Worm (Caenorhabditis elegans) whole organism, midembryonic: Measurements from ENCODE around the gene pcdr-1.

Experiments
- T22C8.4 ChIP-seq: fragments of 200-800 bp; sonication (Bioruptor generic); IDR thresholded peaks from 2 replicates; pipeline ENCODE4 v1.3.6; 2022; ENCODE audit warnings: missing genetic modification characterization, missing compliant biosample characterization
- cog-1 ChIP-seq: sonication (generic microtip); optimal IDR thresholded peaks from 2 replicates; lab custom pipeline; 2016; ENCODE audit warnings: missing genetic modification characterization, missing compliant biosample characterization
- flt-1 ChIP-seq: fragments of 200-800 bp; sonication (Bioruptor generic); IDR thresholded peaks from 2 replicates; pipeline ENCODE4 v1.3.6; 2022; ENCODE audit warnings: missing genetic modification characterization, missing compliant biosample characterization
- klf-2 ChIP-seq: fragments of 200-800 bp; sonication (Bioruptor generic); conservative IDR thresholded peaks from 2 replicates; pipeline ENCODE4 v1.3.6; 2022; ENCODE audit warnings: missing genetic modification reagents, missing genetic modification characterization, missing compliant biosample characterization
- med-1 ChIP-seq: sonication (generic microtip); optimal IDR thresholded peaks from 2 replicates; lab custom pipeline; 2017; ENCODE audit warnings: missing genetic modification characterization, mild to moderate bottlenecking, missing compliant biosample characterization, antibody characterized with exemption, missing genetic modification reagents; ENCODE audit not compliant: insufficient read depth
- ref-1 ChIP-seq: fragments of 200-800 bp; sonication (Bioruptor generic); conservative IDR thresholded peaks from 2 replicates; pipeline ENCODE4 v1.3.6; 2022; ENCODE audit warnings: missing genetic modification reagents, missing genetic modification characterization, missing compliant biosample characterization
- tab-1 ChIP-seq: fragments of 200-800 bp; sonication (Bioruptor generic); IDR thresholded peaks from 2 replicates; pipeline ENCODE4 v1.3.6; 2022; ENCODE audit warnings: missing genetic modification characterization, missing compliant biosample characterization
- ztf-23 ChIP-seq: fragments of 200-800 bp; sonication (Bioruptor generic); IDR thresholded peaks from 2 replicates; pipeline ENCODE4 v1.3.6; 2022; ENCODE audit warnings: missing genetic modification reagents, missing genetic modification characterization, missing compliant biosample characterization
- ztf-29 ChIP-seq: fragments of 200-800 bp; sonication (Bioruptor generic); IDR thresholded peaks from 2 replicates; pipeline ENCODE4 v1.3.6; 2022; ENCODE audit warnings: missing genetic modification reagents, missing genetic modification characterization, missing compliant biosample characterization

Gene pcdr-1

DNA sequence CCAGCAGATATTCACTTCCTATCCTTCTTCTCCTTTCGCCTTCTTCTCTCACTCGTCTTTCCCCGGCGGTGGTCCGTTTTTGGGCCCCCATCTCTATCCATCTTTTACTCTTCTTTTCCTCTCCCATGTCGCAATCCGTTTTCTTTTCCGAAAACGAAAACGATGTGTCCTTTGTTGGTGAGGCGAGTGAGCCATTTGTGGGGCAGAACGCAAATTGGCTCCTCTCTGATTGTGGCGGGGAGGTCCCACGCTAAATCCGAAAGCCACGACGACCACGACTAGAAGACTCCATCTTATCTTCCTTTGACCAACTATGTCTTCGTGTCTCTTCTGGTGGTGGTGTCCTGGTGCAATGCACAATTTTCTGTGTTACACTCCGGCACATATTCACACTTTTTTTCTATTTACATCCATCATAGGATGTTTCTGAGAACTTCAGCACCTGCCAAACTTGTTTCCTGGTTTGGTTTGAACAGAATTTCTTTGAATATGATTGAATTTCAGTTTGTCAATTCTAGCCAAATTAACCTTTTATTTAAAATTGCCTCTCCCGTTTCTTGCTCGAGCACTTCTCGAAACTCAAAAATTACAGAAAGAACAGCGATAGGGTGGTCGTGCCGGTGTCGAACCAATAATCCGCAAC lies at the start of gene pcdr-1:
TSS of gene pcdr-1 (plus strand) at position 593 of the 643 bp plus-strand sequence.
- no peak for TF ChIP-seq flt-1 (GFP tag; lab: Robert Waterston, UW)
- no peak for TF ChIP-seq T22C8.4 (GFP tag; lab: Robert Waterston, UW)
- TF ChIP-seq med-1, result no peak
- no peak for TF ChIP-seq cog-1 (tag; lab: Kevin White, UChicago)
- no peak for TF ChIP-seq ztf-23
- no peak for TF ChIP-seq ztf-29 (GFP tag; lab: Robert Waterston, UW)
- no peak for TF ChIP-seq tab-1 (GFP tag; lab: Robert Waterston, UW)
- no peak for TF ChIP-seq klf-2 (GFP tag; lab: Robert Waterston, UW)
- TF ChIP-seq ref-1 (GFP tag; lab: Robert Waterston, UW), result no peak

DNA sequence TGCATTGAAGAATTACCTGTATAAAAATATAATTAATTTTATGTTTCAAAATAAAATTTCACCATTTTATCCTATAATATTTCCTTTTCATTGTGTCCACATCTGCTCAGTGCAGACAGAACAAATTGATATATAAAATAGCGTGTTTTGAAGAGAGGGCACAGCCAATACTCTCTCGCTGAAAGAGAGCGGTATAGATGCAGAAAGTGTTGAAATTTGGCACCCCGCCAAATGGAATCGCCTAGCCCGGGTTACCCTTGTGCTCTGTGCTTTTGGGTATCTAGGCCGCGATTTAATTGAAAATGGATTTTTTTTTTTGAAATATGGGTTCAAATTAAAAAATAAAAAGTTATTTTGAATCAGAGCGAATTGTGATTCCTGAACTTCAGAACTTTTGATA lies 49.4 kb upstream of the pcdr-1 start:
- TF ChIP-seq cog-1 (tag; lab: Kevin White, UChicago), result no peak

DNA sequence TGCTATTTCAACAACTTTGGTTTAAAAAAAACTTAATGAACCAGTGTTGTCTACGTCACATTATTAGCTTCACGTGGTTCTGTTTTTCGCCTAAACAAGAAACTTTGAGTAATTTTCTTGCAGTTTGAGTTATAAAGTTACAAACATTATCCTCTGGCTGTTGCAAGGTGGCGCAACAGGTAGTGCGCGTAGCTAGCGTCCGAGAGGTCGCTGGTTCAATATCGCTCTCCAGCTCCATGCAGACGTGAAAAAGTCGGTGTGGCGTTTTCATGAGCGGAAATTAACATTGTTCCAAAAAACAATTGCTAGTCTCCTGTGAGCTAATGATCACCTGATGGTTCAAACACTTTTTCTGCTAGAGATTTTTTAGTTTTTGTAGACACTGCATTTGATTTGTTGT lies 47.3 kb upstream of the pcdr-1 start:
- TF ChIP-seq ref-1 (GFP tag; lab: Robert Waterston, UW) (0 out of 2 replicates have a peak, but pooled peaks have one; percentile 30), klf-2 (GFP tag; lab: Robert Waterston, UW) (no peak), flt-1 (GFP tag; lab: Robert Waterston, UW) (peak; percentile 75), ztf-29 (GFP tag; lab: Robert Waterston, UW) (no peak; the same call in 1 of the 2 replicates), tab-1 (GFP tag; lab: Robert Waterston, UW) (peak; percentile 46; the same call in 1 of the 2 replicates)

DNA sequence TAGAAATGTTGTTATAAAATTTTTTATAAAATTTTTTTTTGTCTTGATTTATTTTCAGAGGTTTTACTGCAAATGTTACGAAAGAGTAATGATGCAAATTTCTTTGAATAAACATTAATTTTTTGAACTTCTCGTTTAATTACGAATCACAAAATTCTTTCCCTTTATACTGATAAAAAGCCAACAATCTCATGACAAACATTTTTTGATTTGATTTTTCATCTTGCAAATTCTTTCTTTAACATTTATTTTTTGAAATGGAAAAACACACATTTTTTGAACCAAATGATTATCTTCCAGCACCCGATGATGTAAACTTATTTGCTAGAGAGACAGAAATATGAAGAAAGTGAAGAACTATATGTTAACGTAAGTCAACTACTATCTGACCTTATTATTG lies 46.4 kb upstream of the pcdr-1 start, which contains the start of gene K09E9.1:
TSS of gene K09E9.1 (plus strand) at position 301 of the 400 bp plus-strand sequence.
- no peak for TF ChIP-seq klf-2 (GFP tag; lab: Robert Waterston, UW)
- TF ChIP-seq ztf-23, result no peak
- no peak for TF ChIP-seq tab-1 (GFP tag; lab: Robert Waterston, UW)
- TF ChIP-seq med-1, result no peak
- TF ChIP-seq cog-1 (tag; lab: Kevin White, UChicago), result no peak
- TF ChIP-seq ref-1 (GFP tag; lab: Robert Waterston, UW), result no peak
- TF ChIP-seq T22C8.4 (GFP tag; lab: Robert Waterston, UW), result no peak
- no peak for TF ChIP-seq ztf-29 (GFP tag; lab: Robert Waterston, UW)
- no peak for TF ChIP-seq flt-1 (GFP tag; lab: Robert Waterston, UW)

DNA sequence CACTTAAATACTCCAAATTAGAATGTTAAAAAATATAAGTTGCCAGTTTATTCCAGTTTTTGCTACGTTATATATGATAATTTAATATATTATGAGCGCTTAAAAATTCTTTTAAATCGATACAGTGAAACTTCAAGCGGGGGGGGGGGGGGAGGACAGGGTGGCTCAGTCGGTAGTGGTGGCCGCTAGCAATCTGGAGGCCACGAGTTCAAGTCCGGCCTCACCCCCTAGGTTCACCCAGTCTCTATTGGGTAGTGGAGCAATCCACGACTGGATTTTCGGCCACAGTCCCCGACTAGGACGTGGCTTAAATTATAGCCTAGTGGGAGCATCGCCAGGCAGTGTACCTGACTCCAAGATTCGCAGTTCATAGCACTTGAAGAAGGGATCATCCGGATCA lies 45.6 kb upstream of the pcdr-1 start:
- no peak for TF ChIP-seq tab-1 (GFP tag; lab: Robert Waterston, UW)
- TF ChIP-seq ztf-23, result no peak
- no peak for TF ChIP-seq T22C8.4 (GFP tag; lab: Robert Waterston, UW)
- no peak for TF ChIP-seq med-1
- no peak for TF ChIP-seq ztf-29 (GFP tag; lab: Robert Waterston, UW)
- no peak for TF ChIP-seq ref-1 (GFP tag; lab: Robert Waterston, UW)
- TF ChIP-seq flt-1 (GFP tag; lab: Robert Waterston, UW), result no peak
- no peak for TF ChIP-seq cog-1 (tag; lab: Kevin White, UChicago)
- TF ChIP-seq klf-2 (GFP tag; lab: Robert Waterston, UW), result no peak

ce11 chrX:15622041-15622440 lies 44.5 kb upstream of the pcdr-1 start:
- TF ChIP-seq klf-2 (GFP tag; lab: Robert Waterston, UW), result no peak
- no peak for TF ChIP-seq ref-1 (GFP tag; lab: Robert Waterston, UW)
- TF ChIP-seq ztf-29 (GFP tag; lab: Robert Waterston, UW), result no peak
- TF ChIP-seq cog-1 (tag; lab: Kevin White, UChicago), result no peak
- no peak for TF ChIP-seq tab-1 (GFP tag; lab: Robert Waterston, UW)

DNA sequence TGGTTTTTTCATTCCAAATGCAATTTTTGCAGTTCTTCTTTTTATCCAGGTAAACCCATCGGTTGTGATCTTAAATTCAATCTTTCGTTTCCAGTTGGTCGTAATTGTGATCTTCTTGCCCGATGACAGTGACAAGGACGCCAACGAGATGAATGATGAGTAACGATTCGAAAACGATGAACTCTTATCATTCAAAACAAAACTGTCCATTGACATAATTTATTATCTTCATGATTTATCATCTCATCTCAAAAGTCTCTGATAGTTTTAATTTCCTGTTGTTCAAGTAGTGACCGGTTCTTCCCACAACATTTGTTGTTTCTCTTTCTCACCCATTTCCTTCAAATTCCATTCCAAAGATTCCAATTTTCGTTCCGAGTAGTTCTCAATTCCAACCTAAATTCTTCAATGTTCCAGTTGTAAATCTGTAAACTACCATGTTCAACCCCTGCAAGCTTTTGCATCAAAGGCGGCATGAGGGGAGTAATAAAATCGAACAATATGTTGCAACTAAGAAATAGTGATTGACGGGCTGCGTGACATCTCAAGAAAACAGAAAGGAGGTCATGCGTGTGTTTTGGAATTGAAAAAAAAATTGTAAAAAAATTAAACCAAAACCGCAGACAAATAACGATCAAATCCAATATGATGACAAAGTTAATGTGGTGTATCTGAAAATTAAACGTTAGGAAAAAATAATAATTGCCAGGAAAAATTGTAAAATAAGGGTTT lies 40.3 kb upstream of the pcdr-1 start:
- TF ChIP-seq cog-1 (tag; lab: Kevin White, UChicago), result no peak

DNA sequence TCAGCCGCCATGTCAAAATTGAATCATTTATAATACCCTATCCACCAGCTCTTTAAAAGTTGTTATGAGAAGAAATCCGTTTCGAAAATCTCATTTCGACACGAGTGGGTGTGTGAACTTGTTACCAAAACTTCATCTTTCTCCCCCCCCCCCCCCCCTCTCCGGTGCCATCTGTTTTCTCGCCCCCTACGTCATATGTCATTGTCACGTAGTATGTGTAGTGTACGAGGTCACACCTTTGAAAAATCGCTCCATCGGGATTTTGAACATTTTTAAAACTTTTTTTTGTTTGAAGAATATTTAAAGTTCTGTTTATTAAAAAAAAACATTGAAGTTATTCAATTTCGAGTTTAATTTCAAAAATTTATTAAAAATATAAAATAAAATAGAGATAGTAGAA lies 38.7 kb upstream of the pcdr-1 start:
- TF ChIP-seq cog-1 (tag; lab: Kevin White, UChicago) (no peak), flt-1 (GFP tag; lab: Robert Waterston, UW) (no peak), ref-1 (GFP tag; lab: Robert Waterston, UW) (no peak), T22C8.4 (GFP tag; lab: Robert Waterston, UW) (no peak), ztf-29 (GFP tag; lab: Robert Waterston, UW) (no peak), tab-1 (GFP tag; lab: Robert Waterston, UW) (no peak), med-1 (no peak), ztf-23 (no peak), klf-2 (GFP tag; lab: Robert Waterston, UW) (no peak)

- TF ChIP-seq ztf-29 (GFP tag; lab: Robert Waterston, UW), result no peak
- no peak for TF ChIP-seq klf-2 (GFP tag; lab: Robert Waterston, UW)
- no peak for TF ChIP-seq flt-1 (GFP tag; lab: Robert Waterston, UW)
- TF ChIP-seq ref-1 (GFP tag; lab: Robert Waterston, UW), result no peak
- TF ChIP-seq cog-1 (tag; lab: Kevin White, UChicago), result no peak
- TF ChIP-seq med-1, result no peak
- no peak for TF ChIP-seq T22C8.4 (GFP tag; lab: Robert Waterston, UW)
- TF ChIP-seq tab-1 (GFP tag; lab: Robert Waterston, UW), result no peak
- TF ChIP-seq ztf-23, result no peak
Measured at ce11 chrX:15628945-15629344, 37.6 kb upstream of the pcdr-1 start.

ce11 chrX:15629615-15630014 lies 36.9 kb upstream of the pcdr-1 start:
- no peak for TF ChIP-seq ztf-23
- no peak for TF ChIP-seq med-1
- no peak for TF ChIP-seq flt-1 (GFP tag; lab: Robert Waterston, UW)
- TF ChIP-seq T22C8.4 (GFP tag; lab: Robert Waterston, UW), result no peak
- TF ChIP-seq cog-1 (tag; lab: Kevin White, UChicago), result no peak
- no peak for TF ChIP-seq tab-1 (GFP tag; lab: Robert Waterston, UW)
- TF ChIP-seq ztf-29 (GFP tag; lab: Robert Waterston, UW), result no peak
- no peak for TF ChIP-seq klf-2 (GFP tag; lab: Robert Waterston, UW)
- no peak for TF ChIP-seq ref-1 (GFP tag; lab: Robert Waterston, UW)
